Worm (Caenorhabditis elegans) whole organism, mixed stage, embryonic: ENCODE data around the gene K01G5.10.

Experiments used
- drap-1 ChIP-seq: fragments of 200-800 bp; sonication (Bioruptor generic); optimal IDR thresholded peaks from 3 replicates; lab custom pipeline; 2018; ENCODE audit warnings: mild to moderate bottlenecking, missing genetic modification characterization, missing compliant biosample characterization
- mep-1 ChIP-seq: fragments of 150-350 bp; optimal IDR thresholded peaks from 2 replicates; lab custom pipeline; 2017; ENCODE audit warnings: missing biosample characterization, missing genetic modification reagents, missing genetic modification characterization, inconsistent platforms
- nhr-2 ChIP-seq: fragments of 150-350 bp; optimal IDR thresholded peaks from 2 replicates; lab custom pipeline; 2014; ENCODE audit warnings: missing biosample characterization, missing genetic modification characterization
- snpc-4 ChIP-seq: fragments of 150-350 bp; optimal IDR thresholded peaks from 2 replicates; lab custom pipeline; 2014; ENCODE audit warnings: missing biosample characterization, missing genetic modification characterization

- TF ChIP-seq mep-1 (tag; lab: Kevin White, UChicago) (no peak), snpc-4 (tag; lab: Kevin White, UChicago) (no peak), nhr-2 (tag; lab: Kevin White, UChicago) (no peak), drap-1 (no peak)
Measured at ce11 chrIII:10719057-10719456, 39.3 kb downstream of the K01G5.10 start.
